Fruit fly (Drosophila melanogaster) whole organism, embryonic: ENCODE results near the gene Ser.

Source experiments
- CG17186 ChIP-seq: fragments of 200-800 bp; sonication (Bioruptor generic); optimal IDR thresholded peaks from 3 replicates; lab custom pipeline; 2017; ENCODE audit warnings: missing biosample characterization, missing genetic modification reagents, missing genetic modification characterization
- CG17802 ChIP-seq: fragments of 200-800 bp; sonication (Bioruptor generic); optimal IDR thresholded peaks from 2 replicates; lab custom pipeline; 2018; ENCODE audit warnings: missing biosample characterization, mild to moderate bottlenecking, missing genetic modification characterization, moderate library complexity
- CG5953 ChIP-seq: fragments of 200-800 bp; sonication (Bioruptor generic); IDR thresholded peaks from 2 replicates; pipeline ENCODE4 v1.3.6; 2022; ENCODE audit warnings: missing biosample characterization, missing genetic modification characterization
- Gsc ChIP-seq: fragments of 200-800 bp; sonication (Bioruptor generic); IDR thresholded peaks from 2 replicates; pipeline ENCODE4 v1.3.6; 2022; ENCODE audit warnings: missing biosample characterization, missing genetic modification characterization
- Ravus ChIP-seq: fragments of 200-800 bp; sonication (Bioruptor generic); IDR thresholded peaks from 2 replicates; pipeline ENCODE4 v1.3.6; 2022; ENCODE audit warnings: missing biosample characterization, missing genetic modification characterization

DNA sequence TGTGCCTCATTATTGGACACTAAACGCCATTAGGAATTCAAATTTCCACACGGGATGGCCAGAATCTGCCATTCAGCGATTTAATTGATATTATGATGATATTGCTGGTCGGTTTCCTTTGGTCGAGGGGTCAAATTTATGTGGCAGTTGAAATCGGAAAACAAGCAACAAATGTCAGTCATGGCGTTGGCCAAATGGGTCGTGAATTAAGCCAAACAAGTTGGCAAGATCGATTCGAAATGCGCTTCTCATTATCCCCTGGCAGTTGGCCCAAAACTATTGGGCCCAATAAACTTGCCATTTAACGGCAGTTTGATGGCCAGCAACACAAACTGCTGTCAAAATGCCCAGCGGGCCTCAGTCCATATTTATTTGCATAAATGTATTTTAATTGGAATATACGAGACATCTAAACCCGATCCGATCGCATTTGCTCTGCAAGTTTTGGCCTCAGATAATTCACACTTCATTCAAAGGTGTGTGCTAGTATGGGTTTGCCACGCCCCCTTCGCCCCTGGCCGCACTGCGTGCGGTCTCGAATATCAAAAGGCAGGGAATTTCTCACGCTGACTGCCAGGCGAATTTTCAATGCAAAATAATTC, 19.0 kb upstream of the Ser start:
- TF ChIP-seq CG5953 (GFP tag; lab: Robert Waterston, UW), result no peak
- no peak for TF ChIP-seq CG17802 (tag; lab: Kevin White, UChicago)
- no peak for TF ChIP-seq Gsc (GFP tag; lab: Robert Waterston, UW)
- no peak for TF ChIP-seq Ravus (GFP tag; lab: Robert Waterston, UW)
- TF ChIP-seq CG17186 (GFP tag; lab: Kevin White, UChicago), result no peak
